Fruit fly (Drosophila melanogaster) whole organism, embryonic: Measurements from ENCODE around the gene janA.
A peak's percentile ranks its signal among the peaks of the same experiment; 100 is the strongest.

Source experiments
- B-H1 ChIP-seq: fragments of 200-800 bp; sonication (Bioruptor generic); IDR thresholded peaks from 3 replicates; pipeline ENCODE4 v1.3.6; 2022; ENCODE audit warnings: missing biosample characterization, missing genetic modification characterization
- CG10321 ChIP-seq: fragments of 200-800 bp; sonication (Bioruptor generic); IDR thresholded peaks from 2 replicates; pipeline ENCODE4 v1.3.6; 2022; ENCODE audit warnings: missing biosample characterization, missing genetic modification characterization
- CG10431 ChIP-seq: fragments of 200-800 bp; sonication (Bioruptor generic); optimal IDR thresholded peaks from 3 replicates; lab custom pipeline; 2018; ENCODE audit warnings: missing biosample characterization, mild to moderate bottlenecking, missing genetic modification characterization
- CG11560 ChIP-seq: fragments of 200-800 bp; sonication (Bioruptor generic); IDR thresholded peaks from 3 replicates; pipeline ENCODE4 v1.3.6; 2022; ENCODE audit warnings: missing biosample characterization, missing genetic modification characterization
- CG14050 ChIP-seq: fragments of 200-800 bp; sonication (Bioruptor generic); IDR thresholded peaks from 3 replicates; pipeline ENCODE4 v1.3.6; 2022; ENCODE audit warnings: missing biosample characterization, missing genetic modification characterization
- CG15696 ChIP-seq: fragments of 200-800 bp; sonication (Bioruptor generic); optimal IDR thresholded peaks from 2 replicates; lab custom pipeline; 2019; ENCODE audit warnings: missing biosample characterization, mild to moderate bottlenecking, missing genetic modification characterization, moderate library complexity
- CG1602 ChIP-seq: fragments of 200-800 bp; sonication (Bioruptor generic); optimal IDR thresholded peaks from 3 replicates; lab custom pipeline; 2016; ENCODE audit warnings: missing biosample characterization, missing genetic modification characterization
- CG1603 ChIP-seq: fragments of 200-800 bp; sonication (Bioruptor generic); optimal IDR thresholded peaks from 2 replicates; lab custom pipeline; 2019; ENCODE audit warnings: missing biosample characterization, mild to moderate bottlenecking, missing genetic modification characterization, moderate library complexity
- CG17186 ChIP-seq: fragments of 200-800 bp; sonication (Bioruptor generic); optimal IDR thresholded peaks from 3 replicates; lab custom pipeline; 2017; ENCODE audit warnings: missing biosample characterization, missing genetic modification reagents, missing genetic modification characterization
- CG17912 ChIP-seq: fragments of 200-800 bp; sonication (Bioruptor generic); optimal IDR thresholded peaks from 2 replicates; lab custom pipeline; 2018; ENCODE audit warnings: missing biosample characterization, mild to moderate bottlenecking, missing genetic modification characterization
- CG3407 ChIP-seq: fragments of 200-800 bp; sonication (Bioruptor generic); optimal IDR thresholded peaks from 2 replicates; lab custom pipeline; 2018; ENCODE audit warnings: missing biosample characterization, mild to moderate bottlenecking, missing genetic modification characterization
- CG3838 ChIP-seq: fragments of 200-800 bp; sonication (Bioruptor generic); optimal IDR thresholded peaks from 3 replicates; lab custom pipeline; 2016; ENCODE audit warnings: missing biosample characterization, missing genetic modification characterization
- CG4424 ChIP-seq: fragments of 200-800 bp; sonication (Bioruptor generic); optimal IDR thresholded peaks from 3 replicates; lab custom pipeline; 2016; ENCODE audit warnings: missing biosample characterization, missing genetic modification characterization
- CG5245 ChIP-seq: fragments of 200-800 bp; sonication (Bioruptor generic); optimal IDR thresholded peaks from 3 replicates; lab custom pipeline; 2016; ENCODE audit warnings: missing biosample characterization, missing genetic modification characterization
- CG6272 ChIP-seq: fragments of 200-800 bp; sonication (Bioruptor generic); IDR thresholded peaks from 2 replicates; pipeline ENCODE4 v1.3.6; 2022; ENCODE audit warnings: missing biosample characterization, missing genetic modification characterization
- CG6654 ChIP-seq: fragments of 200-800 bp; sonication (Bioruptor generic); optimal IDR thresholded peaks from 2 replicates; lab custom pipeline; 2017; ENCODE audit warnings: missing biosample characterization, mild to moderate bottlenecking, missing genetic modification characterization
- CG6683 ChIP-seq: fragments of 200-800 bp; sonication (Bioruptor generic); optimal IDR thresholded peaks from 2 replicates; lab custom pipeline; 2017; ENCODE audit warnings: missing biosample characterization, mild to moderate bottlenecking, missing genetic modification characterization, missing genetic modification reagents
- CG8944 ChIP-seq: fragments of 200-800 bp; sonication (Bioruptor generic); optimal IDR thresholded peaks from 3 replicates; lab custom pipeline; 2016; ENCODE audit warnings: missing biosample characterization, missing genetic modification characterization
- CTCF ChIP-seq: fragments of 200-800 bp; sonication (Bioruptor generic); optimal IDR thresholded peaks from 2 replicates; lab custom pipeline; 2017; ENCODE audit warnings: missing biosample characterization, mild to moderate bottlenecking, missing genetic modification characterization, moderate library complexity
- D19B ChIP-seq: fragments of 200-800 bp; sonication (Bioruptor generic); optimal IDR thresholded peaks from 2 replicates; lab custom pipeline; 2017; ENCODE audit warnings: missing biosample characterization, mild to moderate bottlenecking, missing genetic modification characterization
- Dip3 ChIP-seq: fragments of 200-800 bp; sonication (Bioruptor generic); optimal IDR thresholded peaks from 3 replicates; lab custom pipeline; 2016; ENCODE audit warnings: missing biosample characterization, missing genetic modification characterization
- HLH4C ChIP-seq: fragments of 200-800 bp; sonication (Bioruptor generic); IDR thresholded peaks from 3 replicates; pipeline ENCODE4 v1.3.6; 2022; ENCODE audit warnings: missing biosample characterization, missing genetic modification characterization; ENCODE audit not compliant: partially characterized antibody
- HLH54F ChIP-seq: fragments of 200-800 bp; sonication (Bioruptor generic); optimal IDR thresholded peaks from 3 replicates; lab custom pipeline; 2016; ENCODE audit warnings: missing biosample characterization, missing genetic modification characterization
- Hand ChIP-seq: fragments of 200-800 bp; sonication (Bioruptor generic); optimal IDR thresholded peaks from 2 replicates; lab custom pipeline; 2017; ENCODE audit warnings: mild to moderate bottlenecking, missing biosample characterization, missing genetic modification reagents, missing genetic modification characterization
- Hmx ChIP-seq: fragments of 200-800 bp; sonication (Bioruptor generic); optimal IDR thresholded peaks from 2 replicates; lab custom pipeline; 2016; ENCODE audit warnings: missing biosample characterization, missing genetic modification characterization
- Hsf ChIP-seq: fragments of 200-800 bp; sonication (Bioruptor generic); optimal IDR thresholded peaks from 3 replicates; lab custom pipeline; 2016; ENCODE audit warnings: missing biosample characterization, missing genetic modification characterization
- Mes4 ChIP-seq: fragments of 200-800 bp; sonication (Bioruptor generic); optimal IDR thresholded peaks from 2 replicates; lab custom pipeline; 2016; ENCODE audit warnings: missing biosample characterization, missing genetic modification characterization
- NC2β ChIP-seq: fragments of 200-800 bp; sonication (Bioruptor generic); optimal IDR thresholded peaks from 2 replicates; lab custom pipeline; 2016; ENCODE audit warnings: missing biosample characterization, missing genetic modification characterization
- Ravus ChIP-seq: fragments of 200-800 bp; sonication (Bioruptor generic); IDR thresholded peaks from 2 replicates; pipeline ENCODE4 v1.3.6; 2022; ENCODE audit warnings: missing biosample characterization, missing genetic modification characterization
- Usf ChIP-seq: fragments of 200-800 bp; sonication (Bioruptor generic); optimal IDR thresholded peaks from 2 replicates; lab custom pipeline; 2017; ENCODE audit warnings: missing genotype, missing biosample characterization, missing genetic modification characterization
- bcd ChIP-seq: fragments of 200-800 bp; sonication (Bioruptor generic); optimal IDR thresholded peaks from 2 replicates; lab custom pipeline; 2017; ENCODE audit warnings: missing biosample characterization, mild to moderate bottlenecking, missing genetic modification characterization
- cad ChIP-seq: fragments of >200 bp; optimal IDR thresholded peaks from 2 replicates; lab custom pipeline; 2017; ENCODE audit warnings: missing biosample characterization, missing genetic modification characterization
- cas ChIP-seq: fragments of 200-800 bp; sonication (Bioruptor generic); IDR thresholded peaks from 2 replicates; pipeline ENCODE4 v1.3.6; 2022; ENCODE audit warnings: missing biosample characterization, missing genetic modification characterization
- ci ChIP-seq: fragments of 200-800 bp; sonication (Bioruptor generic); IDR thresholded peaks from 3 replicates; pipeline ENCODE4 v1.3.6; 2022; ENCODE audit warnings: missing biosample characterization, missing genetic modification characterization
- dmrt11E ChIP-seq: fragments of 200-800 bp; sonication (Bioruptor generic); optimal IDR thresholded peaks from 3 replicates; lab custom pipeline; 2018; ENCODE audit warnings: missing biosample characterization, mild to moderate bottlenecking, missing genetic modification characterization, moderate library complexity
- eve ChIP-seq, 2 experiments: fragments of >200 bp; optimal IDR thresholded peaks; 2 replicates each; lab custom pipeline; 2017; ENCODE audit warnings: missing biosample characterization in 2 of 2, missing genetic modification characterization in 2 of 2
- fd102C ChIP-seq: fragments of 200-800 bp; sonication (Bioruptor generic); optimal IDR thresholded peaks from 2 replicates; lab custom pipeline; 2018; ENCODE audit warnings: missing biosample characterization, mild to moderate bottlenecking, missing genetic modification characterization, moderate library complexity
- gcm2 ChIP-seq: fragments of 200-800 bp; sonication (Bioruptor generic); optimal IDR thresholded peaks from 2 replicates; lab custom pipeline; 2016; ENCODE audit warnings: missing biosample characterization, missing genetic modification characterization
- inv ChIP-seq: fragments of 200-800 bp; sonication (Bioruptor generic); IDR thresholded peaks from 2 replicates; pipeline ENCODE4 v1.3.6; 2022; ENCODE audit warnings: missing biosample characterization, missing genetic modification characterization; ENCODE audit not compliant: partially characterized antibody
- jing ChIP-seq: fragments of 200-800 bp; sonication (Bioruptor generic); optimal IDR thresholded peaks from 2 replicates; lab custom pipeline; 2018; ENCODE audit warnings: missing biosample characterization, mild to moderate bottlenecking, missing genetic modification characterization
- lilli ChIP-seq: fragments of 200-800 bp; sonication (Bioruptor generic); optimal IDR thresholded peaks from 3 replicates; lab custom pipeline; 2016; ENCODE audit warnings: missing biosample characterization, missing genetic modification characterization
- maf-S ChIP-seq: fragments of 200-800 bp; sonication (Bioruptor generic); optimal IDR thresholded peaks from 2 replicates; lab custom pipeline; 2016; ENCODE audit warnings: missing biosample characterization, missing genetic modification characterization
- nerfin-1 ChIP-seq: fragments of 200-800 bp; sonication (Bioruptor generic); optimal IDR thresholded peaks from 3 replicates; lab custom pipeline; 2019; ENCODE audit warnings: missing biosample characterization, mild to moderate bottlenecking, missing genetic modification characterization, moderate library complexity
- nmo ChIP-seq: fragments of 200-800 bp; sonication (Bioruptor generic); optimal IDR thresholded peaks from 2 replicates; lab custom pipeline; 2018; ENCODE audit warnings: missing biosample characterization, mild to moderate bottlenecking, missing genetic modification characterization, moderate library complexity
- pita ChIP-seq: fragments of 200-800 bp; sonication (Bioruptor generic); optimal IDR thresholded peaks from 2 replicates; lab custom pipeline; 2017; ENCODE audit warnings: missing biosample characterization, mild to moderate bottlenecking, missing genetic modification characterization
- pzg ChIP-seq: fragments of 200-800 bp; sonication (Bioruptor generic); optimal IDR thresholded peaks from 3 replicates; lab custom pipeline; 2018; ENCODE audit warnings: missing biosample characterization, mild to moderate bottlenecking, missing genetic modification characterization, moderate library complexity
- repo ChIP-seq: fragments of 200-800 bp; sonication (Bioruptor generic); optimal IDR thresholded peaks from 2 replicates; lab custom pipeline; 2016; ENCODE audit warnings: missing biosample characterization, missing genetic modification characterization
- rib ChIP-seq: fragments of 200-800 bp; sonication (Bioruptor generic); IDR thresholded peaks from 2 replicates; pipeline ENCODE4 v1.3.6; 2022; ENCODE audit warnings: missing biosample characterization, missing genetic modification characterization
- salm ChIP-seq: fragments of 200-800 bp; sonication (Bioruptor generic); optimal IDR thresholded peaks from 2 replicates; lab custom pipeline; 2018; ENCODE audit warnings: missing biosample characterization, mild to moderate bottlenecking, missing genetic modification characterization
- sens ChIP-seq: fragments of 200-800 bp; sonication (Bioruptor generic); peaks from one replicate; lab custom pipeline; 2016; ENCODE audit warnings: missing biosample characterization, missing genetic modification characterization
- sima ChIP-seq: fragments of 200-800 bp; sonication (Bioruptor generic); optimal IDR thresholded peaks from 2 replicates; lab custom pipeline; 2016; ENCODE audit warnings: missing biosample characterization, missing genetic modification characterization
- slou ChIP-seq: fragments of 200-800 bp; sonication (Bioruptor generic); optimal IDR thresholded peaks from 3 replicates; lab custom pipeline; 2016; ENCODE audit warnings: missing biosample characterization, missing genetic modification characterization
- slp2 ChIP-seq: fragments of 200-800 bp; sonication (Bioruptor generic); optimal IDR thresholded peaks from 2 replicates; lab custom pipeline; 2016; ENCODE audit warnings: missing biosample characterization, missing genetic modification characterization

janA gene

DNA sequence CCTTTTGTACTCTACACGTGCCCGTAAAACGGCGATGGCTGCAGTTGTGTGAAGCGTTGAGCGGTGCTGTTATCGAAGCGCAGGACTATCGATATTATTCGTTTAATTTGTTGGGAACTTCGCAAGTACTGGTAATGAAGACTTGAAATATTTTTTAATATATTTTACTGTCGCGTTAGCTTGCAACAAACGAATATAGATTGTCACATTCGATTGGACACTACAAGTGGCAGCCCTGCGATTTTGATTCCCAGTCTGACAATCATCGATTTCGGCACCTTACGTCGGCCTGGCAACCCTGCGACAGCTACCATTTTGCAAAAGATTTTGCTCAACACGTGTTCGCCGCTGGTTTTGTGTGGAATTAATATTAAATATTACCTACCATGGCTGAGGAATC, 34.7 kb downstream of the janA start, which contains the start of the genes Nlp and Nph (continued):
- TF ChIP-seq pzg (GFP tag; lab: Kevin White, UChicago) = peak; percentile 77
- TF ChIP-seq cas (GFP tag; lab: Robert Waterston, UW) = no peak
- TF ChIP-seq Ravus (GFP tag; lab: Robert Waterston, UW) = no peak
- TF ChIP-seq jing (GFP tag; lab: Kevin White, UChicago) = no peak
- peak; percentile 89 for TF ChIP-seq HLH4C
- no peak for TF ChIP-seq sima (GFP tag; lab: Kevin White, UChicago)
- TF ChIP-seq CG17186 (GFP tag; lab: Kevin White, UChicago) = peak; percentile 80
- TF ChIP-seq cad (GFP tag; lab: Kevin White, UChicago) = no peak
- no peak for TF ChIP-seq nerfin-1 (tag; lab: Kevin White, UChicago)
- no peak for TF ChIP-seq Usf
- TF ChIP-seq CG10431 (GFP tag; lab: Kevin White, UChicago) = no peak
- TF ChIP-seq dmrt11E = no peak
- no peak for TF ChIP-seq D19B (GFP tag; lab: Kevin White, UChicago)
- no peak for TF ChIP-seq CG14050
- TF ChIP-seq repo (GFP tag; lab: Kevin White, UChicago) = no peak
- TF ChIP-seq Dip3 (GFP tag; lab: Kevin White, UChicago) = peak; percentile 15
- TF ChIP-seq gcm2 = no peak
- TF ChIP-seq CG8944 (GFP tag; lab: Kevin White, UChicago) = no peak
- TF ChIP-seq rib (GFP tag; lab: Robert Waterston, UW) = no peak
- no peak for TF ChIP-seq bcd
- no peak for TF ChIP-seq CG10321 (GFP tag; lab: Robert Waterston, UW)
- no peak for TF ChIP-seq pita (GFP tag; lab: Kevin White, UChicago)
- no peak for TF ChIP-seq eve (GFP tag; optimal IDR thresholded peaks at IDR 0.05; lab: Kevin White, UChicago)
- no peak for TF ChIP-seq slou
- no peak for TF ChIP-seq ci
- peak; percentile 36 for TF ChIP-seq Hsf (GFP tag; lab: Kevin White, UChicago)
- no peak for TF ChIP-seq CG5245
- TF ChIP-seq Hmx (GFP tag; lab: Kevin White, UChicago) = no peak
- TF ChIP-seq CTCF (GFP tag; lab: Kevin White, UChicago) = peak; percentile 37
- no peak for TF ChIP-seq CG6272 (GFP tag; lab: Robert Waterston, UW)
- TF ChIP-seq CG1602 (GFP tag; lab: Kevin White, UChicago) = no peak
- TF ChIP-seq CG3407 (GFP tag; lab: Kevin White, UChicago) = no peak
- TF ChIP-seq CG17912 (GFP tag; lab: Kevin White, UChicago) = no peak
- peak; percentile 70 for TF ChIP-seq inv (GFP tag; lab: Robert Waterston, UW)
- TF ChIP-seq salm (tag; lab: Kevin White, UChicago) = no peak
- no peak for TF ChIP-seq B-H1 (GFP tag; lab: Robert Waterston, UW)
- TF ChIP-seq Mes4 (GFP tag; lab: Kevin White, UChicago) = no peak
- TF ChIP-seq CG3838 (GFP tag; lab: Kevin White, UChicago) = peak; percentile 10
- no peak for TF ChIP-seq NC2β (GFP tag; lab: Kevin White, UChicago)
- no peak for TF ChIP-seq fd102C (GFP tag; lab: Kevin White, UChicago)
- TF ChIP-seq lilli (GFP tag; lab: Kevin White, UChicago) = peak; percentile 54
- no peak for TF ChIP-seq Hand (GFP tag; lab: Kevin White, UChicago)
- TF ChIP-seq CG6654 (GFP tag; lab: Kevin White, UChicago) = no peak
- peak; percentile 67 for TF ChIP-seq nmo (GFP tag; lab: Kevin White, UChicago)
- TF ChIP-seq CG15696 (tag; lab: Kevin White, UChicago) = no peak
- TF ChIP-seq CG1603 (tag; lab: Kevin White, UChicago) = peak; percentile 79
- no peak for TF ChIP-seq CG6683
- TF ChIP-seq CG4424 (GFP tag; lab: Kevin White, UChicago) = no peak
- TF ChIP-seq HLH54F (GFP tag; lab: Kevin White, UChicago) = no peak
- TF ChIP-seq maf-S = no peak
- peak; percentile 93 for TF ChIP-seq CG11560 (tag; lab: Robert Waterston, UW)
- no peak for TF ChIP-seq slp2 (GFP tag; lab: Kevin White, UChicago)
- TF ChIP-seq sens (GFP tag; lab: Kevin White, UChicago) = peak; percentile 80
